Fruit fly (Drosophila melanogaster): ENCODE data around the gene CG14965.
A peak's percentile ranks its signal among the peaks of the same experiment; 100 is the strongest.

Gene CG14965

dm6 chr3L:3141411-3141810, 50.9 kb downstream of the CG14965 start:
- TF ChIP-seq fd59A (GFP tag; optimal IDR thresholded peaks at IDR 0.05) (no peak), eg (GFP tag; IDR thresholded peaks at IDR 0.05) (no peak), CG10631 (GFP tag; optimal IDR thresholded peaks at IDR 0.05) (no peak), CG11294 (GFP tag; IDR thresholded peaks at IDR 0.05) (peak; percentile 9; the same call in 1 of the 2 replicates), Sox15 (GFP tag; optimal IDR thresholded peaks at IDR 0.05) (no peak), Smox (GFP tag; optimal IDR thresholded peaks at IDR 0.05) (no peak), CG6792 (GFP tag; optimal IDR thresholded peaks at IDR 0.05) (no peak), topi (GFP tag; optimal IDR thresholded peaks at IDR 0.05) (no peak), Eip75B (GFP tag; optimal IDR thresholded peaks at IDR 0.05) (peak; percentile 4), CG32006 (GFP tag; optimal IDR thresholded peaks at IDR 0.05) (no peak), Sox14 (GFP tag; optimal IDR thresholded peaks at IDR 0.05) (no peak), Met (GFP tag; optimal IDR thresholded peaks at IDR 0.05) (no peak), fkh (GFP tag; optimal IDR thresholded peaks at IDR 0.05) (no peak), CG6808 (GFP tag; optimal IDR thresholded peaks at IDR 0.05) (no peak), Blimp-1 (GFP tag; optimal IDR thresholded peaks at IDR 0.05) (peak; percentile 77), CG9139 (GFP tag; optimal IDR thresholded peaks at IDR 0.05) (no peak), dsx (GFP tag; optimal IDR thresholded peaks at IDR 0.05; ENCODE audit: poor library complexity, severe bottlenecking) (no peak), Ets21C (GFP tag; optimal IDR thresholded peaks at IDR 0.05) (no peak), CG15336 (GFP tag; IDR thresholded peaks at IDR 0.05) (no peak), CG11762 (GFP tag; optimal IDR thresholded peaks at IDR 0.05; ENCODE audit: insufficient read depth) (no peak), dac (GFP tag; optimal IDR thresholded peaks at IDR 0.05) (no peak), svp (GFP tag) (no peak), Hr4 (GFP tag; optimal IDR thresholded peaks at IDR 0.05) (no peak), achi (GFP tag; optimal IDR thresholded peaks at IDR 0.05) (no peak)

Measured in whole organism, prepupa.